Worm (Caenorhabditis elegans) whole organism, L3 larva: Measurements from ENCODE around the gene irld-24.
A peak's percentile ranks its signal among the peaks of the same experiment; 100 is the strongest.

Experiments used
- R02D3.7 ChIP-seq: fragments of 150-350 bp; optimal IDR thresholded peaks from 2 replicates; lab custom pipeline; 2014; ENCODE audit warnings: missing biosample characterization, missing genetic modification characterization
- ZK546.5 ChIP-seq: sonication (generic microtip); optimal IDR thresholded peaks from 2 replicates; lab custom pipeline; 2017; ENCODE audit warnings: missing biosample characterization, missing genetic modification characterization
- aly-2 ChIP-seq: fragments of 150-350 bp; optimal IDR thresholded peaks from 2 replicates; lab custom pipeline; 2014; ENCODE audit warnings: missing biosample characterization, missing genetic modification characterization
- ama-1 ChIP-seq: fragments of 150-350 bp; optimal IDR thresholded peaks from 2 replicates; lab custom pipeline; 2018
- ceh-16 ChIP-seq: sonication (generic microtip); optimal IDR thresholded peaks from 2 replicates; lab custom pipeline; 2017; ENCODE audit warnings: missing biosample characterization, missing genetic modification characterization
- ceh-28 ChIP-seq: fragments of 150-350 bp; optimal IDR thresholded peaks from 2 replicates; lab custom pipeline; 2014; ENCODE audit warnings: missing biosample characterization, missing genetic modification reagents, missing genetic modification characterization
- ceh-82 ChIP-seq: fragments of 150-350 bp; optimal IDR thresholded peaks from 2 replicates; lab custom pipeline; 2014; ENCODE audit warnings: missing biosample characterization, missing genetic modification characterization
- ceh-9 ChIP-seq: sonication (generic microtip); optimal IDR thresholded peaks from 2 replicates; lab custom pipeline; 2018; ENCODE audit warnings: missing biosample characterization, missing genetic modification characterization
- daf-12 ChIP-seq: fragments of 150-350 bp; optimal IDR thresholded peaks from 2 replicates; lab custom pipeline; 2014; ENCODE audit warnings: missing biosample characterization, missing genetic modification reagents, missing genetic modification characterization
- egl-27 ChIP-seq: sonication (generic microtip); optimal IDR thresholded peaks from 4 replicates; lab custom pipeline; 2017; ENCODE audit warnings: missing biosample characterization, missing genetic modification reagents, missing genetic modification characterization
- egl-5 ChIP-seq: fragments of 150-350 bp; optimal IDR thresholded peaks from 2 replicates; lab custom pipeline; 2017; ENCODE audit warnings: missing biosample characterization, missing genetic modification reagents, missing genetic modification characterization, inconsistent platforms
- elt-1 ChIP-seq: fragments of 150-350 bp; optimal IDR thresholded peaks from 2 replicates; lab custom pipeline; 2014; ENCODE audit warnings: missing biosample characterization, missing genetic modification characterization
- elt-2 ChIP-seq: sonication (generic microtip); optimal IDR thresholded peaks from 2 replicates; lab custom pipeline; 2016; ENCODE audit warnings: missing genetic modification reagents, mild to moderate bottlenecking, missing genetic modification characterization, missing compliant biosample characterization
- elt-3 ChIP-seq, 3 experiments: fragments of 150-350 bp in 1 of 3; sonication (generic microtip) in 2 of 3; optimal IDR thresholded peaks; 2 replicates in 2 of 3; 4 replicates in 1 of 3; lab custom pipeline; 2014 to 2017; ENCODE audit warnings: missing biosample characterization in 3 of 3, missing genetic modification characterization in 3 of 3
- eor-1 ChIP-seq, 2 experiments: fragments of 150-350 bp; optimal IDR thresholded peaks; 2 replicates each; lab custom pipeline; 2014 to 2018; ENCODE audit warnings: missing biosample characterization in 2 of 2, missing genetic modification characterization in 2 of 2
- fkh-10 ChIP-seq: sonication (generic microtip); optimal IDR thresholded peaks from 2 replicates; lab custom pipeline; 2017; ENCODE audit warnings: missing biosample characterization, missing genetic modification reagents, missing genetic modification characterization
- fkh-2 ChIP-seq: fragments of 150-350 bp; optimal IDR thresholded peaks from 2 replicates; lab custom pipeline; 2014; ENCODE audit warnings: missing biosample characterization, missing genetic modification reagents, missing genetic modification characterization
- fos-1 ChIP-seq: fragments of 150-350 bp; optimal IDR thresholded peaks from 2 replicates; lab custom pipeline; 2014; ENCODE audit warnings: missing biosample characterization, missing genetic modification characterization
- hmg-11 ChIP-seq: sonication (generic microtip); optimal IDR thresholded peaks from 2 replicates; lab custom pipeline; 2016; ENCODE audit warnings: missing genetic modification characterization, missing compliant biosample characterization
- jun-1 ChIP-seq: fragments of 150-350 bp; optimal IDR thresholded peaks from 2 replicates; lab custom pipeline; 2014; ENCODE audit warnings: missing biosample characterization, missing genetic modification reagents, missing genetic modification characterization
- lin-15B ChIP-seq: fragments of 150-350 bp; optimal IDR thresholded peaks from 2 replicates; lab custom pipeline; 2014; ENCODE audit warnings: missing biosample characterization, missing genetic modification characterization
- lin-39 ChIP-seq: fragments of 150-350 bp; optimal IDR thresholded peaks from 2 replicates; lab custom pipeline; 2018; ENCODE audit warnings: missing biosample characterization, missing genetic modification reagents, missing genetic modification characterization
- lsy-12 ChIP-seq: sonication (generic microtip); optimal IDR thresholded peaks from 2 replicates; lab custom pipeline; 2016; ENCODE audit warnings: mild to moderate bottlenecking, missing genetic modification characterization, missing compliant biosample characterization
- mdl-1 ChIP-seq: fragments of 150-350 bp; optimal IDR thresholded peaks from 2 replicates; lab custom pipeline; 2014; ENCODE audit warnings: missing biosample characterization, missing genetic modification characterization
- mml-1 ChIP-seq: fragments of 150-350 bp; sonication (generic microtip); optimal IDR thresholded peaks from 3 replicates; lab custom pipeline; 2014; ENCODE audit warnings: missing biosample characterization, missing genetic modification characterization
- nfya-1 ChIP-seq: sonication (generic microtip); optimal IDR thresholded peaks from 2 replicates; lab custom pipeline; 2017; ENCODE audit warnings: missing genetic modification characterization, mild to moderate bottlenecking, missing compliant biosample characterization, antibody characterized with exemption, moderate library complexity; ENCODE audit not compliant: insufficient read depth
- nhr-11 ChIP-seq: fragments of 150-350 bp; optimal IDR thresholded peaks from 2 replicates; lab custom pipeline; 2014; ENCODE audit warnings: missing biosample characterization, missing genetic modification characterization
- nhr-12 ChIP-seq: fragments of 150-350 bp; optimal IDR thresholded peaks from 2 replicates; lab custom pipeline; 2014; ENCODE audit warnings: missing biosample characterization, missing genetic modification characterization
- nhr-23 ChIP-seq: fragments of 150-350 bp; optimal IDR thresholded peaks from 2 replicates; lab custom pipeline; 2014; ENCODE audit warnings: missing biosample characterization, missing genetic modification reagents, missing genetic modification characterization
- nhr-237 ChIP-seq: fragments of 150-350 bp; optimal IDR thresholded peaks from 2 replicates; lab custom pipeline; 2014; ENCODE audit warnings: missing biosample characterization, missing genetic modification characterization
- nhr-25 ChIP-seq: sonication (generic microtip); optimal IDR thresholded peaks from 2 replicates; lab custom pipeline; 2017; ENCODE audit warnings: missing biosample characterization, missing genetic modification characterization
- nhr-28 ChIP-seq: fragments of 150-350 bp; optimal IDR thresholded peaks from 2 replicates; lab custom pipeline; 2014; ENCODE audit warnings: missing biosample characterization, missing genetic modification characterization
- nhr-43 ChIP-seq: sonication (generic microtip); optimal IDR thresholded peaks from 2 replicates; lab custom pipeline; 2016; ENCODE audit warnings: mild to moderate bottlenecking, missing genetic modification characterization, missing compliant biosample characterization; ENCODE audit not compliant: poor library complexity, severe bottlenecking
- nhr-67 ChIP-seq: fragments of 150-350 bp; optimal IDR thresholded peaks from 2 replicates; lab custom pipeline; 2014; ENCODE audit warnings: missing biosample characterization, missing genetic modification characterization
- nhr-76 ChIP-seq: fragments of 150-350 bp; sonication (generic microtip); optimal IDR thresholded peaks from 5 replicates; lab custom pipeline; 2014; ENCODE audit warnings: missing biosample characterization, missing genetic modification characterization
- nhr-77 ChIP-seq: fragments of 150-350 bp; optimal IDR thresholded peaks from 2 replicates; lab custom pipeline; 2014; ENCODE audit warnings: missing biosample characterization, missing genetic modification characterization
- pha-4 ChIP-seq: fragments of 150-350 bp; optimal IDR thresholded peaks from 2 replicates; lab custom pipeline; 2014; ENCODE audit warnings: missing biosample characterization, missing genetic modification reagents, missing genetic modification characterization
- pqm-1 ChIP-seq: fragments of 150-350 bp; optimal IDR thresholded peaks from 2 replicates; lab custom pipeline; 2017; ENCODE audit warnings: missing biosample characterization, missing genetic modification characterization, inconsistent platforms
- sea-2 ChIP-seq: fragments of 150-350 bp; sonication (generic microtip); optimal IDR thresholded peaks from 4 replicates; lab custom pipeline; 2014; ENCODE audit warnings: missing biosample characterization, missing genetic modification reagents, missing genetic modification characterization
- skn-1 ChIP-seq: fragments of 150-350 bp; optimal IDR thresholded peaks from 2 replicates; lab custom pipeline; 2014; ENCODE audit warnings: missing biosample characterization, missing genetic modification characterization
- snpc-4 ChIP-seq: fragments of 150-350 bp; optimal IDR thresholded peaks from 2 replicates; lab custom pipeline; 2014; ENCODE audit warnings: missing biosample characterization, missing genetic modification characterization
- tbx-2 ChIP-seq: sonication (generic microtip); optimal IDR thresholded peaks from 2 replicates; lab custom pipeline; 2016; ENCODE audit warnings: mild to moderate bottlenecking, missing genetic modification characterization, missing compliant biosample characterization
- unc-39 ChIP-seq: sonication (generic microtip); optimal IDR thresholded peaks from 4 replicates; lab custom pipeline; 2017; ENCODE audit warnings: missing biosample characterization, missing genetic modification characterization
- unc-62 ChIP-seq: fragments of 150-350 bp; sonication (generic microtip); optimal IDR thresholded peaks from 4 replicates; lab custom pipeline; 2014; ENCODE audit warnings: missing biosample characterization, missing genetic modification reagents, missing genetic modification characterization
- zag-1 ChIP-seq: fragments of 150-350 bp; optimal IDR thresholded peaks from 2 replicates; lab custom pipeline; 2014; ENCODE audit warnings: missing biosample characterization, missing genetic modification characterization
- ztf-11 ChIP-seq: fragments of 150-350 bp; optimal IDR thresholded peaks from 2 replicates; lab custom pipeline; 2014; ENCODE audit warnings: missing biosample characterization, missing genetic modification characterization
- ztf-4 ChIP-seq: fragments of 150-350 bp; optimal IDR thresholded peaks from 2 replicates; lab custom pipeline; 2014; ENCODE audit warnings: missing biosample characterization, missing genetic modification characterization

Gene irld-24

ce11 chrX:13945524-13945923, 40.9 kb upstream of the irld-24 start:
- TF ChIP-seq zag-1 (tag; lab: Kevin White, UChicago) (no peak), pha-4 (tag; lab: Kevin White, UChicago) (peak; percentile 32), mdl-1 (tag; lab: Kevin White, UChicago) (peak; percentile 36), nhr-23 (no peak), mml-1 (no peak), unc-39 (no peak), fkh-10 (peak; percentile 58), sea-2 (no peak), ama-1 (lab: Kevin White, UChicago) (no peak), nhr-43 (no peak), jun-1 (tag; lab: Kevin White, UChicago) (no peak), nfya-1 (tag; lab: Kevin White, UChicago) (peak; percentile 83), lsy-12 (tag; lab: Kevin White, UChicago) (no peak), nhr-77 (tag; lab: Kevin White, UChicago) (no peak), egl-27 (tag; lab: Kevin White, UChicago) (no peak), daf-12 (tag; lab: Kevin White, UChicago) (no peak), nhr-11 (tag; lab: Kevin White, UChicago) (no peak), fos-1 (tag; lab: Kevin White, UChicago) (no peak), aly-2 (tag; lab: Kevin White, UChicago) (no peak), ZK546.5 (tag; lab: Kevin White, UChicago) (no peak), lin-15B (tag; lab: Kevin White, UChicago) (peak; percentile 65), skn-1 (tag; lab: Kevin White, UChicago) (no peak), fkh-2 (tag; lab: Kevin White, UChicago) (no peak), nhr-76 (tag; lab: Kevin White, UChicago) (no peak), ceh-9 (tag; lab: Kevin White, UChicago) (no peak), lin-39 (tag; lab: Kevin White, UChicago) (peak; percentile 94), ceh-28 (tag; lab: Kevin White, UChicago) (no peak), unc-62 (GFP tag; lab: Kevin White, UChicago) (peak; percentile 31), snpc-4 (tag; lab: Kevin White, UChicago) (peak; percentile 84), nhr-237 (tag; lab: Kevin White, UChicago) (no peak), ceh-82 (tag; lab: Kevin White, UChicago) (no peak), egl-5 (no peak), tbx-2 (peak; percentile 50), nhr-25 (tag; lab: Kevin White, UChicago) (no peak), nhr-67 (tag; lab: Kevin White, UChicago) (no peak), nhr-12 (tag; lab: Kevin White, UChicago) (no peak), ceh-16 (no peak), elt-2 (tag; lab: Kevin White, UChicago) (peak; percentile 23), ztf-4 (no peak), nhr-28 (tag; lab: Kevin White, UChicago) (no peak), elt-1 (tag; lab: Kevin White, UChicago) (no peak), hmg-11 (peak; percentile 92), eor-1 (tag; optimal IDR thresholded peaks at IDR 0.05; lab: Kevin White, UChicago) (no peak), pqm-1 (no peak), R02D3.7 (tag; lab: Kevin White, UChicago) (peak; percentile 21), ztf-11 (tag; lab: Kevin White, UChicago) (no peak), elt-3 (tag; optimal IDR thresholded peaks at IDR 0.05; lab: Kevin White, UChicago) (no peak)
